Fruit fly (Drosophila melanogaster) whole organism, embryonic: Measurements from ENCODE around the gene ftz-f1.
A peak's percentile ranks its signal among the peaks of the same experiment; 100 is the strongest.

Experiments used
- ATbp ChIP-seq: fragments of 200-800 bp; sonication (Bioruptor generic); optimal IDR thresholded peaks from 2 replicates; lab custom pipeline; 2017; ENCODE audit warnings: missing biosample characterization, mild to moderate bottlenecking, missing genetic modification characterization, missing genetic modification reagents
- B-H1 ChIP-seq: fragments of 200-800 bp; sonication (Bioruptor generic); IDR thresholded peaks from 3 replicates; pipeline ENCODE4 v1.3.6; 2022; ENCODE audit warnings: missing biosample characterization, missing genetic modification characterization
- CG1233 ChIP-seq: fragments of 200-800 bp; sonication (Bioruptor generic); optimal IDR thresholded peaks from 4 replicates; lab custom pipeline; 2018; ENCODE audit warnings: missing biosample characterization, mild to moderate bottlenecking, missing genetic modification characterization
- CG14667 ChIP-seq: fragments of 200-800 bp; sonication (Bioruptor generic); IDR thresholded peaks from 2 replicates; pipeline ENCODE4 v1.3.6; 2022; ENCODE audit warnings: missing biosample characterization, missing genetic modification characterization
- CG17612 ChIP-seq: fragments of 200-800 bp; sonication (Bioruptor generic); IDR thresholded peaks from 2 replicates; pipeline ENCODE4 v1.3.6; 2022; ENCODE audit warnings: missing biosample characterization, missing genetic modification characterization
- CG1832 ChIP-seq: fragments of 200-800 bp; sonication (Bioruptor generic); optimal IDR thresholded peaks from 2 replicates; lab custom pipeline; 2017; ENCODE audit warnings: missing biosample characterization, mild to moderate bottlenecking, missing genetic modification characterization, inconsistent platforms
- CG18619 ChIP-seq: fragments of 200-800 bp; sonication (Bioruptor generic); optimal IDR thresholded peaks from 3 replicates; lab custom pipeline; 2017; ENCODE audit warnings: missing biosample characterization, mild to moderate bottlenecking, missing genetic modification characterization
- CG2875 ChIP-seq: fragments of 200-800 bp; sonication (Bioruptor generic); optimal IDR thresholded peaks from 2 replicates; lab custom pipeline; 2017; ENCODE audit warnings: missing biosample characterization, mild to moderate bottlenecking, missing genetic modification characterization, missing genetic modification reagents
- CG2889 ChIP-seq: fragments of 200-800 bp; sonication (Bioruptor generic); IDR thresholded peaks from 3 replicates; pipeline ENCODE4 v1.3.6; 2022; ENCODE audit warnings: missing biosample characterization, missing genetic modification characterization
- CG31365 ChIP-seq: fragments of 200-800 bp; sonication (Bioruptor generic); optimal IDR thresholded peaks from 2 replicates; lab custom pipeline; 2018; ENCODE audit warnings: missing biosample characterization, mild to moderate bottlenecking, missing genetic modification characterization
- CG31388 ChIP-seq: fragments of 200-800 bp; sonication (Bioruptor generic); optimal IDR thresholded peaks from 2 replicates; lab custom pipeline; 2016; ENCODE audit warnings: missing biosample characterization, missing genetic modification characterization
- CG4328 ChIP-seq: fragments of 200-800 bp; sonication (Bioruptor generic); optimal IDR thresholded peaks from 3 replicates; lab custom pipeline; 2017; ENCODE audit warnings: missing biosample characterization, missing genetic modification reagents, missing genetic modification characterization
- CG4854 ChIP-seq: fragments of 200-800 bp; sonication (Bioruptor generic); optimal IDR thresholded peaks from 2 replicates; lab custom pipeline; 2016; ENCODE audit warnings: missing biosample characterization, missing genetic modification characterization, inconsistent platforms
- CG8281 ChIP-seq: fragments of 200-800 bp; sonication (Bioruptor generic); optimal IDR thresholded peaks from 2 replicates; lab custom pipeline; 2018; ENCODE audit warnings: missing biosample characterization, mild to moderate bottlenecking, missing genetic modification characterization, moderate library complexity
- CG8944 ChIP-seq: fragments of 200-800 bp; sonication (Bioruptor generic); optimal IDR thresholded peaks from 3 replicates; lab custom pipeline; 2016; ENCODE audit warnings: missing biosample characterization, missing genetic modification characterization
- CHES-1-like ChIP-seq: fragments of 200-800 bp; sonication (Bioruptor generic); optimal IDR thresholded peaks from 2 replicates; lab custom pipeline; 2016; ENCODE audit warnings: missing biosample characterization, missing genetic modification characterization
- Dip2 ChIP-seq: fragments of 200-800 bp; sonication (Bioruptor generic); IDR thresholded peaks from 2 replicates; pipeline ENCODE4 v1.3.6; 2022; ENCODE audit warnings: missing biosample characterization, missing genetic modification characterization
- Dp ChIP-seq: fragments of 200-800 bp; sonication (Bioruptor generic); optimal IDR thresholded peaks from 2 replicates; lab custom pipeline; 2018; ENCODE audit warnings: missing biosample characterization, mild to moderate bottlenecking, missing genetic modification characterization, moderate library complexity
- HLH4C ChIP-seq: fragments of 200-800 bp; sonication (Bioruptor generic); IDR thresholded peaks from 3 replicates; pipeline ENCODE4 v1.3.6; 2022; ENCODE audit warnings: missing biosample characterization, missing genetic modification characterization; ENCODE audit not compliant: partially characterized antibody
- Hr51 ChIP-seq, 2 experiments: fragments of 200-800 bp; sonication (Bioruptor generic); optimal IDR thresholded peaks; 2 replicates in 1 of 2; 3 replicates in 1 of 2; lab custom pipeline; 2016 to 2018; ENCODE audit warnings: missing biosample characterization in 2 of 2, missing genetic modification characterization in 2 of 2, mild to moderate bottlenecking in 1 of 2, moderate library complexity in 1 of 2
- Kr ChIP-seq: fragments of 200-800 bp; sonication (Bioruptor generic); optimal IDR thresholded peaks from 2 replicates; lab custom pipeline; 2017; ENCODE audit warnings: missing biosample characterization, mild to moderate bottlenecking, missing genetic modification characterization
- Lpt ChIP-seq: fragments of >200 bp; optimal IDR thresholded peaks from 2 replicates; lab custom pipeline; 2018; ENCODE audit warnings: missing biosample characterization, missing genetic modification characterization
- MESR4 ChIP-seq: fragments of 200-800 bp; sonication (Bioruptor generic); optimal IDR thresholded peaks from 2 replicates; lab custom pipeline; 2018; ENCODE audit warnings: missing biosample characterization, mild to moderate bottlenecking, missing genetic modification characterization, moderate library complexity
- Max ChIP-seq: fragments of 200-800 bp; sonication (Bioruptor generic); optimal IDR thresholded peaks from 2 replicates; lab custom pipeline; 2016; ENCODE audit warnings: missing biosample characterization, mild to moderate bottlenecking, missing genetic modification characterization
- NfI ChIP-seq: fragments of 200-800 bp; sonication (Bioruptor generic); optimal IDR thresholded peaks from 3 replicates; lab custom pipeline; 2018; ENCODE audit warnings: missing biosample characterization, mild to moderate bottlenecking, missing genetic modification characterization, moderate library complexity
- Optix ChIP-seq: fragments of 200-800 bp; sonication (Bioruptor generic); IDR thresholded peaks from 3 replicates; pipeline ENCODE4 v1.3.6; 2022; ENCODE audit warnings: missing biosample characterization, missing genetic modification characterization
- PHDP ChIP-seq: fragments of 200-800 bp; sonication (Bioruptor generic); optimal IDR thresholded peaks from 3 replicates; lab custom pipeline; 2018; ENCODE audit warnings: missing biosample characterization, mild to moderate bottlenecking, missing genetic modification characterization, moderate library complexity
- Scr ChIP-seq: fragments of 200-800 bp; sonication (Bioruptor generic); IDR thresholded peaks from 2 replicates; pipeline ENCODE4 v1.3.6; 2022; ENCODE audit warnings: missing biosample characterization, missing genetic modification characterization; ENCODE audit not compliant: partially characterized antibody
- Sox100B ChIP-seq: fragments of 200-800 bp; sonication (Bioruptor generic); optimal IDR thresholded peaks from 3 replicates; lab custom pipeline; 2018; ENCODE audit warnings: missing biosample characterization, mild to moderate bottlenecking, missing genetic modification characterization
- Vsx1 ChIP-seq: fragments of 200-800 bp; sonication (Bioruptor generic); optimal IDR thresholded peaks from 2 replicates; lab custom pipeline; 2017; ENCODE audit warnings: missing biosample characterization, mild to moderate bottlenecking, missing genetic modification characterization, missing genetic modification reagents
- dati ChIP-seq: fragments of 200-800 bp; sonication (Bioruptor generic); IDR thresholded peaks from 2 replicates; pipeline ENCODE4 v1.3.6; 2022; ENCODE audit warnings: missing biosample characterization, missing genetic modification characterization
- fd102C ChIP-seq: fragments of 200-800 bp; sonication (Bioruptor generic); optimal IDR thresholded peaks from 2 replicates; lab custom pipeline; 2018; ENCODE audit warnings: missing biosample characterization, mild to moderate bottlenecking, missing genetic modification characterization, moderate library complexity
- ind ChIP-seq: fragments of 200-800 bp; sonication (Bioruptor generic); optimal IDR thresholded peaks from 3 replicates; lab custom pipeline; 2016; ENCODE audit warnings: missing biosample characterization, missing genetic modification characterization
- jigr1 ChIP-seq: fragments of 200-800 bp; sonication (Bioruptor generic); IDR thresholded peaks from 3 replicates; pipeline ENCODE4 v1.3.6; 2022; ENCODE audit warnings: missing biosample characterization, missing genetic modification characterization
- knrl ChIP-seq: fragments of 200-800 bp; sonication (Bioruptor generic); IDR thresholded peaks from 3 replicates; pipeline ENCODE4 v1.3.6; 2022; ENCODE audit warnings: missing biosample characterization, missing genetic modification characterization; ENCODE audit not compliant: partially characterized antibody
- odd ChIP-seq: fragments of 200-800 bp; sonication (Bioruptor generic); optimal IDR thresholded peaks from 2 replicates; lab custom pipeline; 2017; ENCODE audit warnings: missing biosample characterization, mild to moderate bottlenecking, missing genetic modification characterization
- otp ChIP-seq: fragments of 200-800 bp; sonication (Bioruptor generic); IDR thresholded peaks from 3 replicates; pipeline ENCODE4, ENCODE4 v1.3.6; 2022; ENCODE audit warnings: missing biosample characterization, missing genetic modification characterization
- psq ChIP-seq: fragments of 200-800 bp; sonication (Bioruptor generic); optimal IDR thresholded peaks from 2 replicates; lab custom pipeline; 2017; ENCODE audit warnings: missing biosample characterization, missing genetic modification characterization
- pzg ChIP-seq: fragments of 200-800 bp; sonication (Bioruptor generic); optimal IDR thresholded peaks from 3 replicates; lab custom pipeline; 2018; ENCODE audit warnings: missing biosample characterization, mild to moderate bottlenecking, missing genetic modification characterization, moderate library complexity
- rib ChIP-seq: fragments of 200-800 bp; sonication (Bioruptor generic); IDR thresholded peaks from 2 replicates; pipeline ENCODE4 v1.3.6; 2022; ENCODE audit warnings: missing biosample characterization, missing genetic modification characterization
- row ChIP-seq: fragments of 200-800 bp; sonication (Bioruptor generic); IDR thresholded peaks from 3 replicates; pipeline ENCODE4 v1.3.6; 2022; ENCODE audit warnings: missing biosample characterization, missing genetic modification characterization
- sens ChIP-seq: fragments of 200-800 bp; sonication (Bioruptor generic); peaks from one replicate; lab custom pipeline; 2016; ENCODE audit warnings: missing biosample characterization, missing genetic modification characterization
- seq ChIP-seq: fragments of 200-800 bp; sonication (Bioruptor generic); IDR thresholded peaks from 2 replicates; pipeline ENCODE4 v1.3.6; 2022; ENCODE audit warnings: missing biosample characterization, missing genetic modification characterization
- ssp ChIP-seq: fragments of 200-800 bp; sonication (Bioruptor generic); IDR thresholded peaks from 2 replicates; pipeline ENCODE4 v1.3.6; 2022; ENCODE audit warnings: missing biosample characterization, missing genetic modification characterization
- stwl ChIP-seq: fragments of 200-800 bp; sonication (Bioruptor generic); optimal IDR thresholded peaks from 3 replicates; lab custom pipeline; 2018; ENCODE audit warnings: missing biosample characterization, mild to moderate bottlenecking, missing genetic modification characterization, moderate library complexity
- tin ChIP-seq: fragments of 200-800 bp; sonication (Bioruptor generic); optimal IDR thresholded peaks from 3 replicates; lab custom pipeline; 2016; ENCODE audit warnings: missing biosample characterization, missing genetic modification characterization
- tio ChIP-seq: fragments of 200-800 bp; sonication (Bioruptor generic); optimal IDR thresholded peaks from 2 replicates; lab custom pipeline; 2017; ENCODE audit warnings: missing biosample characterization, missing genetic modification characterization, inconsistent platforms
- trh ChIP-seq: fragments of 200-800 bp; sonication (Bioruptor generic); optimal IDR thresholded peaks from 2 replicates; lab custom pipeline; 2016; ENCODE audit warnings: missing biosample characterization, missing genetic modification characterization
- vvl ChIP-seq: fragments of 200-800 bp; sonication (Bioruptor generic); IDR thresholded peaks from 2 replicates; pipeline ENCODE4 v1.3.6; 2022; ENCODE audit warnings: missing biosample characterization, missing genetic modification characterization
- wor ChIP-seq: fragments of 200-800 bp; sonication (Bioruptor generic); IDR thresholded peaks from 2 replicates; pipeline ENCODE4 v1.3.6; 2022; ENCODE audit warnings: missing biosample characterization, missing genetic modification characterization

The ftz-f1 gene

dm6 chr3L:18756293-18756887, 44.7 kb downstream of the ftz-f1 start (continued):
- peak; percentile 64 for TF ChIP-seq PHDP
- no peak for TF ChIP-seq fd102C (GFP tag; lab: Kevin White, UChicago)
- TF ChIP-seq trh: no peak
- TF ChIP-seq CG2889 (GFP tag; lab: Robert Waterston, UW): no peak
- no peak for TF ChIP-seq Vsx1 (GFP tag; lab: Kevin White, UChicago)
- no peak for TF ChIP-seq otp (GFP tag; lab: Robert Waterston, UW)
- no peak for TF ChIP-seq stwl
- 0 out of 2 replicates have a peak, but pooled peaks have one; percentile 14 for TF ChIP-seq vvl (GFP tag; lab: Robert Waterston, UW)
- TF ChIP-seq Scr (GFP tag; lab: Robert Waterston, UW): no peak
- TF ChIP-seq dati (GFP tag; lab: Robert Waterston, UW): no peak
- peak; percentile 82 for TF ChIP-seq Sox100B (GFP tag; lab: Kevin White, UChicago)
- TF ChIP-seq Dp (GFP tag; lab: Kevin White, UChicago): no peak
- peak; percentile 7 for TF ChIP-seq CG18619 (GFP tag; lab: Kevin White, UChicago)
- TF ChIP-seq odd (GFP tag; lab: Kevin White, UChicago): peak; percentile 28
- TF ChIP-seq Optix (GFP tag; lab: Robert Waterston, UW): no peak
- TF ChIP-seq CG1233 (GFP tag; lab: Kevin White, UChicago): no peak
- no peak for TF ChIP-seq HLH4C (GFP tag; lab: Robert Waterston, UW)
- TF ChIP-seq ind: peak; percentile 32
- TF ChIP-seq CG31388: no peak
- no peak for TF ChIP-seq ssp (GFP tag; lab: Robert Waterston, UW)
- TF ChIP-seq CG17612: no peak
- TF ChIP-seq CG2875 (GFP tag; lab: Kevin White, UChicago): peak; percentile 20
- no peak for TF ChIP-seq tio (GFP tag; lab: Kevin White, UChicago)
- TF ChIP-seq CG14667 (GFP tag; lab: Robert Waterston, UW): no peak; the same call in 1 of the 2 replicates
- no peak for TF ChIP-seq CG8944 (GFP tag; lab: Kevin White, UChicago)
- TF ChIP-seq Max: peak; percentile 43
- TF ChIP-seq seq (GFP tag; lab: Robert Waterston, UW): peak; percentile 60; the same call in 1 of the 2 replicates
- no peak for TF ChIP-seq Kr (GFP tag; lab: Kevin White, UChicago)
- TF ChIP-seq jigr1 (GFP tag; lab: Robert Waterston, UW): no peak
- no peak for TF ChIP-seq CG8281 (tag; lab: Kevin White, UChicago)
- peak in 1 of 2 experiments; percentile 77 for TF ChIP-seq Hr51 (GFP tag; optimal IDR thresholded peaks at IDR 0.05; lab: Kevin White, UChicago)
- TF ChIP-seq Lpt (GFP tag; lab: Kevin White, UChicago): no peak
- no peak for TF ChIP-seq Dip2 (GFP tag; lab: Robert Waterston, UW)
- peak; percentile 56 for TF ChIP-seq ATbp
- no peak for TF ChIP-seq CHES-1-like (GFP tag; lab: Kevin White, UChicago)
- no peak for TF ChIP-seq rib (GFP tag; lab: Robert Waterston, UW)
- TF ChIP-seq CG4328 (GFP tag; lab: Kevin White, UChicago): no peak
- no peak for TF ChIP-seq CG31365
- TF ChIP-seq MESR4: no peak
- peak; percentile 47; the same call in 2 of the 3 replicates for TF ChIP-seq row (GFP tag; lab: Robert Waterston, UW)
- peak; percentile 28 for TF ChIP-seq NfI (GFP tag; lab: Kevin White, UChicago)
- no peak for TF ChIP-seq CG1832 (GFP tag; lab: Kevin White, UChicago)
- peak; percentile 53; the same call in 2 of the 3 replicates for TF ChIP-seq B-H1 (GFP tag; lab: Robert Waterston, UW)
- TF ChIP-seq pzg (GFP tag; lab: Kevin White, UChicago): no peak
- no peak for TF ChIP-seq knrl
- peak; percentile 50 for TF ChIP-seq tin
- TF ChIP-seq psq (GFP tag; lab: Kevin White, UChicago): no peak
- peak; percentile 68 for TF ChIP-seq wor
- peak; percentile 89 for TF ChIP-seq sens (GFP tag; lab: Kevin White, UChicago)
- TF ChIP-seq CG4854 (GFP tag; lab: Kevin White, UChicago): no peak
